Fruit fly (Drosophila melanogaster) whole organism, pupa: ENCODE data around the gene ara.

ENCODE experiments used
- CG14655 ChIP-seq: fragments of 200-800 bp; sonication (Bioruptor generic); optimal IDR thresholded peaks from 3 replicates; lab custom pipeline; 2017; ENCODE audit warnings: mild to moderate bottlenecking, missing biosample characterization, missing genetic modification reagents, missing genetic modification characterization
- CG15710 ChIP-seq: fragments of 200-800 bp; sonication (Bioruptor generic); optimal IDR thresholded peaks from 2 replicates; lab custom pipeline; 2018; ENCODE audit warnings: missing biosample characterization, mild to moderate bottlenecking, missing genetic modification characterization, moderate library complexity

- no peak for TF ChIP-seq CG15710 (tag; lab: Kevin White, UChicago)
- TF ChIP-seq CG14655 (GFP tag; lab: Kevin White, UChicago) = no peak
These were observed 7.8 kb downstream of the ara start for dm6 chr3L:12588237-12588636.
